Worm (Caenorhabditis elegans) whole organism, late embryonic: Measurements from ENCODE around the gene bed-3.

Experiments
- F13H6.1 ChIP-seq: sonication (generic microtip); optimal IDR thresholded peaks from 2 replicates; lab custom pipeline; 2016; ENCODE audit warnings: missing genetic modification characterization, missing compliant biosample characterization
- K09A11.1 ChIP-seq: sonication (generic microtip); optimal IDR thresholded peaks from 2 replicates; lab custom pipeline; 2017; ENCODE audit warnings: antibody characterized with exemption, mild to moderate bottlenecking, missing genetic modification characterization, missing compliant biosample characterization; ENCODE audit not compliant: insufficient read depth
- ama-1 ChIP-seq: fragments of 150-350 bp; optimal IDR thresholded peaks from 2 replicates; lab custom pipeline; 2014
- ceh-34 ChIP-seq: sonication (generic microtip); optimal IDR thresholded peaks from 2 replicates; lab custom pipeline; 2016; ENCODE audit warnings: mild to moderate bottlenecking, missing genetic modification characterization, missing compliant biosample characterization
- ceh-9 ChIP-seq: sonication (generic microtip); optimal IDR thresholded peaks from 2 replicates; lab custom pipeline; 2016; ENCODE audit warnings: mild to moderate bottlenecking, missing genetic modification characterization, inconsistent platforms, missing compliant biosample characterization
- elt-2 ChIP-seq: sonication (generic microtip); optimal IDR thresholded peaks from 2 replicates; lab custom pipeline; 2016; ENCODE audit warnings: missing genetic modification reagents, missing genetic modification characterization, missing compliant biosample characterization
- fkh-10 ChIP-seq: fragments of 150-350 bp; optimal IDR thresholded peaks from 2 replicates; lab custom pipeline; 2014; ENCODE audit warnings: missing biosample characterization, missing genetic modification reagents, missing genetic modification characterization
- hlh-13 ChIP-seq: fragments of 200-800 bp; sonication (Bioruptor generic); optimal IDR thresholded peaks from 2 replicates; lab custom pipeline; 2018; ENCODE audit warnings: mild to moderate bottlenecking, missing genetic modification characterization, missing compliant biosample characterization
- nhr-11 ChIP-seq: fragments of 150-350 bp; optimal IDR thresholded peaks from 2 replicates; lab custom pipeline; 2014; ENCODE audit warnings: missing biosample characterization, missing genetic modification characterization
- odd-2 ChIP-seq: sonication (generic microtip); optimal IDR thresholded peaks from 2 replicates; lab custom pipeline; 2017; ENCODE audit warnings: antibody characterized with exemption, mild to moderate bottlenecking, missing genetic modification characterization, missing compliant biosample characterization
- pha-4 ChIP-seq: fragments of 150-350 bp; optimal IDR thresholded peaks from 2 replicates; lab custom pipeline; 2018; ENCODE audit warnings: missing biosample characterization, missing genetic modification reagents, missing genetic modification characterization
- ref-2 ChIP-seq: sonication (generic microtip); optimal IDR thresholded peaks from 2 replicates; lab custom pipeline; 2016; ENCODE audit warnings: missing genetic modification characterization, missing compliant biosample characterization
- syd-9 ChIP-seq: sonication (generic microtip); optimal IDR thresholded peaks from 2 replicates; lab custom pipeline; 2016; ENCODE audit warnings: mild to moderate bottlenecking, missing genetic modification characterization, moderate library complexity, missing compliant biosample characterization
- unc-86 ChIP-seq: sonication (generic microtip); optimal IDR thresholded peaks from 2 replicates; lab custom pipeline; 2016; ENCODE audit warnings: missing genetic modification characterization, missing compliant biosample characterization

ce11 chrIV:9944279-9944678, 28.0 kb downstream of the bed-3 start:
- TF ChIP-seq ref-2 (tag; lab: Kevin White, UChicago) = no peak
- TF ChIP-seq K09A11.1 (tag; lab: Kevin White, UChicago) = no peak
- TF ChIP-seq elt-2 (tag; lab: Kevin White, UChicago) = no peak
- no peak for TF ChIP-seq ceh-34
- no peak for TF ChIP-seq ama-1 (lab: Kevin White, UChicago)
- TF ChIP-seq ceh-9 (tag; lab: Kevin White, UChicago) = no peak
- no peak for TF ChIP-seq pha-4
- no peak for TF ChIP-seq unc-86
- no peak for TF ChIP-seq syd-9 (tag; lab: Kevin White, UChicago)
- no peak for TF ChIP-seq odd-2 (tag; lab: Kevin White, UChicago)
- TF ChIP-seq F13H6.1 (tag; lab: Kevin White, UChicago) = no peak
- TF ChIP-seq hlh-13 (GFP tag; lab: Kevin White, UChicago) = no peak
- no peak for TF ChIP-seq nhr-11 (tag; lab: Kevin White, UChicago)
- no peak for TF ChIP-seq fkh-10 (GFP tag; lab: Kevin White, UChicago)
